Fruit fly (Drosophila melanogaster): ENCODE results near the gene CG42238.

Gene CG42238

DNA sequence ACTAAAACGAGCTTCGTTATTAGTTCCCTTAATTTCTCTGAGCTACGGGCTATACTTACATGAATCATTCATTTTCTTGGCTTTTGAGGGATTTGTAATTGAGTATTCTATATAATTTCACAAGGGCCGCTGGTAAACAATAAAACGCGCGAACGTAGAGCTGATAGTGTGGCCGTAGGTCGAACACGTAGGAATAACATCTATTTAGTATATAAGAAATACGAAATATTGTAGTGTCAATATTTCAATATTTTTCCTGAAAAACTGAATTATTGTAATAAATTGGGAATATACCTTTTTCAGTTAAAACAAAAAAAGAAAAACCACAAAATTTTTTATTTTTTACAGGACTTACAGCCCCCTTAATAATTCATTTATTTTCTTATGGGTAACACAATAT lies 126.0 kb downstream of the CG42238 start, which contains the start of gene RPA2 (continued):
- no peak for TF ChIP-seq sob (GFP tag; IDR thresholded peaks at IDR 0.05)
- TF ChIP-seq ara (GFP tag; IDR thresholded peaks at IDR 0.05) = no peak
- TF ChIP-seq CG13123 (GFP tag; optimal IDR thresholded peaks at IDR 0.05) = no peak
- no peak for TF ChIP-seq Nf-YA (GFP tag; IDR thresholded peaks at IDR 0.05)
- no peak for TF ChIP-seq CG8359 (GFP tag; optimal IDR thresholded peaks at IDR 0.05; ENCODE audit: borderline replicate concordance)
- no peak for TF ChIP-seq CG13894 (tag; optimal IDR thresholded peaks at IDR 0.05)
- no peak for TF ChIP-seq Asciz (GFP tag; optimal IDR thresholded peaks at IDR 0.05)
- no peak for TF ChIP-seq da (GFP tag; optimal IDR thresholded peaks at IDR 0.05)
- no peak for TF ChIP-seq CG4820 (GFP tag; optimal IDR thresholded peaks at IDR 0.05)
- TF ChIP-seq Dp (GFP tag; optimal IDR thresholded peaks at IDR 0.05) = peak; percentile 73
- no peak for TF ChIP-seq sd (tag; optimal IDR thresholded peaks at IDR 0.05)
- TF ChIP-seq CG1603 (tag; optimal IDR thresholded peaks at IDR 0.05) = no peak
- no peak for TF ChIP-seq Blimp-1 (GFP tag; optimal IDR thresholded peaks at IDR 0.05)
- no peak for TF ChIP-seq CG4730 (GFP tag; IDR thresholded peaks at IDR 0.05)
- no peak for TF ChIP-seq Chrac-16 (GFP tag; optimal IDR thresholded peaks at IDR 0.05)
- TF ChIP-seq CG8290 (GFP tag; optimal IDR thresholded peaks at IDR 0.05) = no peak
- TF ChIP-seq CG8290 (tag; optimal IDR thresholded peaks at IDR 0.05) = no peak
- TF ChIP-seq CG10654 (GFP tag; optimal IDR thresholded peaks at IDR 0.05) = no peak
- no peak for TF ChIP-seq CG7372 (GFP tag; IDR thresholded peaks at IDR 0.05)
- TF ChIP-seq CG2712 (tag; optimal IDR thresholded peaks at IDR 0.05) = no peak
- TF ChIP-seq lmd (GFP tag; IDR thresholded peaks at IDR 0.05) = no peak
- TF ChIP-seq Hsf (GFP tag; optimal IDR thresholded peaks at IDR 0.05) = no peak
- TF ChIP-seq E2f2 (GFP tag; IDR thresholded peaks at IDR 0.05) = peak; percentile 81
- TF ChIP-seq Optix (GFP tag; IDR thresholded peaks at IDR 0.05) = no peak
- no peak for TF ChIP-seq CG6791 (GFP tag; IDR thresholded peaks at IDR 0.05; ENCODE audit: partially characterized antibody)
- TF ChIP-seq Poxn (GFP tag; IDR thresholded peaks at IDR 0.05) = no peak
- TF ChIP-seq odd (GFP tag; optimal IDR thresholded peaks at IDR 0.05) = no peak
- no peak for TF ChIP-seq CG12219 (GFP tag; optimal IDR thresholded peaks at IDR 0.05)
- no peak for TF ChIP-seq CG3726 (GFP tag; IDR thresholded peaks at IDR 0.05)
- TF ChIP-seq Usf (GFP tag; optimal IDR thresholded peaks at IDR 0.05) = no peak
- TF ChIP-seq pros (GFP tag; optimal IDR thresholded peaks at IDR 0.05) = no peak
- TF ChIP-seq hbn (GFP tag; IDR thresholded peaks at IDR 0.05; ENCODE audit: partially characterized antibody) = no peak
- TF ChIP-seq Xrp1 (GFP tag; IDR thresholded peaks at IDR 0.05) = no peak
- no peak for TF ChIP-seq CG15601 (tag; optimal IDR thresholded peaks at IDR 0.05)
- no peak for TF ChIP-seq CG17186 (GFP tag; optimal IDR thresholded peaks at IDR 0.05)
- no peak for TF ChIP-seq CG2678 (tag; optimal IDR thresholded peaks at IDR 0.05)
- TF ChIP-seq lilli (GFP tag; optimal IDR thresholded peaks at IDR 0.05) = no peak
- TF ChIP-seq gce (GFP tag; IDR thresholded peaks at IDR 0.05) = no peak
- TF ChIP-seq unpg (GFP tag; optimal IDR thresholded peaks at IDR 0.05) = no peak
- no peak for TF ChIP-seq CG4360 (GFP tag; IDR thresholded peaks at IDR 0.05)
- TF ChIP-seq toy (GFP tag; IDR thresholded peaks at IDR 0.05) = no peak
- TF ChIP-seq stwl (tag; optimal IDR thresholded peaks at IDR 0.05) = peak; percentile 52
- TF ChIP-seq CG13775 (GFP tag; optimal IDR thresholded peaks at IDR 0.05) = no peak
- no peak for TF ChIP-seq CG12104 (GFP tag; optimal IDR thresholded peaks at IDR 0.05)
- no peak for TF ChIP-seq gsb (GFP tag; IDR thresholded peaks at IDR 0.05)
- TF ChIP-seq CG1602 (GFP tag; optimal IDR thresholded peaks at IDR 0.05) = no peak
- TF ChIP-seq Neu2 (GFP tag; optimal IDR thresholded peaks at IDR 0.05; ENCODE audit: borderline replicate concordance) = no peak
- TF ChIP-seq CTCF (GFP tag; optimal IDR thresholded peaks at IDR 0.05) = peak; percentile 34
- no peak for TF ChIP-seq gro (GFP tag; optimal IDR thresholded peaks at IDR 0.05)
- TF ChIP-seq CG7556 (GFP tag; optimal IDR thresholded peaks at IDR 0.05) = no peak
- peak; percentile 99 for TF ChIP-seq CG8281 (tag; optimal IDR thresholded peaks at IDR 0.05)
- peak; percentile 40; the same call in 1 of the 2 replicates for TF ChIP-seq MBD-R2 (GFP tag; IDR thresholded peaks at IDR 0.05)
- TF ChIP-seq salm (tag; optimal IDR thresholded peaks at IDR 0.05) = no peak
